Worm (Caenorhabditis elegans) whole organism, L4 larva: ENCODE data around the gene rec-8.

Experiments used
- F49E8.2 ChIP-seq: sonication (generic microtip); optimal IDR thresholded peaks from 2 replicates; lab custom pipeline; 2016; ENCODE audit warnings: missing compliant biosample characterization, mild to moderate bottlenecking, missing genetic modification characterization, borderline replicate concordance
- ama-1 ChIP-seq: fragments of 150-350 bp; optimal IDR thresholded peaks from 2 replicates; lab custom pipeline; 2014; ENCODE audit warnings: inconsistent platforms, mixed read lengths
- dmd-9 ChIP-seq: fragments of 200-800 bp; sonication (Bioruptor generic); IDR thresholded peaks from 2 replicates; pipeline ENCODE4 v1.3.6; 2022; ENCODE audit warnings: missing genetic modification reagents, missing genetic modification characterization, missing compliant biosample characterization
- dpl-1 ChIP-seq: fragments of 150-350 bp; optimal IDR thresholded peaks from 2 replicates; lab custom pipeline; 2014; ENCODE audit warnings: missing biosample characterization, missing genetic modification reagents, missing genetic modification characterization
- mep-1 ChIP-seq: fragments of 150-350 bp; sonication (generic microtip); optimal IDR thresholded peaks from 3 replicates; lab custom pipeline; 2014; ENCODE audit warnings: missing biosample characterization, missing genetic modification characterization
- nhr-11 ChIP-seq: fragments of 150-350 bp; optimal IDR thresholded peaks from 2 replicates; lab custom pipeline; 2014; ENCODE audit warnings: missing biosample characterization, missing genetic modification characterization
- pqm-1 ChIP-seq: sonication (generic microtip); optimal IDR thresholded peaks from 2 replicates; lab custom pipeline; 2017; ENCODE audit warnings: missing biosample characterization, missing genetic modification characterization
- rbr-2 ChIP-seq: sonication (generic microtip); optimal IDR thresholded peaks from 2 replicates; lab custom pipeline; 2016; ENCODE audit warnings: missing genotype, missing genetic modification characterization, missing compliant biosample characterization
- snpc-4 ChIP-seq: fragments of 150-350 bp; optimal IDR thresholded peaks from 2 replicates; lab custom pipeline; 2014; ENCODE audit warnings: missing biosample characterization, missing genetic modification characterization
- unc-130 ChIP-seq: sonication (generic microtip); optimal IDR thresholded peaks from 2 replicates; lab custom pipeline; 2016; ENCODE audit warnings: missing genetic modification reagents, missing genetic modification characterization, missing compliant biosample characterization
- zag-1 ChIP-seq: fragments of 150-350 bp; optimal IDR thresholded peaks from 2 replicates; lab custom pipeline; 2014; ENCODE audit warnings: missing biosample characterization, missing genetic modification characterization

DNA sequence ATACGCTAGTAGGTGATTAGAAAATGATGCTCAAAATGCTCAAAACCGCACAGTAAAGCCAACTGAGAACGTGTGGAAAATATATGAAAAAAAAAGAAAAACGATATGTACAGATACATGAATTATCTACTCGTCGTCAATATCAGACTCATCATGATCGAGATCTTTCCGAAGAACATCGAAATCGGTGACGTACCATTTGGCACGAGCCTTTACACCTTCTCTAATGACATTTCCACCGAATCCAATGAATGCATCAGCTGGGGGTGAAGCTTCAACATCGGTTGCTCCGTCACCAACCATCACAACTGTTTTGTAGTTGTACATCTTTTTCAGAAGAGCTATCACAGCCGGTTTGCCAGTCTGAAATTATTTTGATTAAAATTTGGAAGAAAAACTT is 36.2 kb upstream of the rec-8 start:
- TF ChIP-seq ama-1 (lab: Kevin White, UChicago) (no peak), unc-130 (no peak), zag-1 (tag; lab: Kevin White, UChicago) (no peak), dmd-9 (no peak), dpl-1 (no peak), nhr-11 (tag; lab: Kevin White, UChicago) (no peak), rbr-2 (tag; lab: Kevin White, UChicago) (no peak), F49E8.2 (tag; lab: Kevin White, UChicago) (no peak), pqm-1 (tag; lab: Kevin White, UChicago) (no peak), mep-1 (tag; lab: Kevin White, UChicago) (no peak), snpc-4 (tag; lab: Kevin White, UChicago) (no peak)
